Fruit fly (Drosophila melanogaster) whole organism: Measurements from ENCODE around the gene CG32036.

Source experiments
- CG8478 ChIP-seq: fragments of >200 bp; optimal IDR thresholded peaks from 2 replicates; lab custom pipeline; 2018; ENCODE audit warnings: inconsistent platforms
- Dll ChIP-seq: fragments of >200 bp; optimal IDR thresholded peaks from 2 replicates; lab custom pipeline; 2017
- EcR ChIP-seq, 2 experiments: fragments of >200 bp; optimal IDR thresholded peaks; 2 replicates each; lab custom pipeline; 2017; ENCODE audit warnings: missing biosample characterization in 2 of 2, missing genetic modification characterization in 2 of 2, missing genetic modification reagents in 2 of 2
- usp ChIP-seq: fragments of >200 bp; optimal IDR thresholded peaks from 2 replicates; lab custom pipeline; 2017; ENCODE audit warnings: missing biosample characterization, missing genetic modification characterization, mixed read lengths

DNA sequence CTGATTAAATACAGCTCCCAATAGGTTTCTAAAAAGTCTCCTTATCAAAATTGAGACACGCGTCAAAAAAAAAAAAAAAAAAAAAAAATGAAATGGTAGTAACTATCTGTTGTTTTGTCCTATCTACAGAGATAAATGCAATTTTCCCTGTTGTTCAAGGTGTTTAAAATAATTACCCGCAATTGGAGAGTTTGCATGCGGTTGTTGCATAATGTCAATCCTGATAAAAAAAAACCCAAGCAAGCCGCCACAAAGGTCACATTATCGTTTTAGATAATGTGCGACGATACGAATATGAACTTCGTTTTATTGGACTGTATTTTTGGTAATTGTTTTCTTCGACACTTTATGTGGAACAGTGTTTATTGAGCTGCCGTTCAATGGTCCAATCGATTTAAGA lies 13.8 kb upstream of the CG32036 start:
- TF ChIP-seq usp (GFP tag; lab: Kevin White, UChicago) = no peak
- TF ChIP-seq EcR (GFP tag; optimal IDR thresholded peaks at IDR 0.05; lab: Kevin White, UChicago) = no peak
- TF ChIP-seq CG8478 = no peak
- no peak for TF ChIP-seq Dll (lab: Kevin White, UChicago)
